Worm (Caenorhabditis elegans): ENCODE results near the gene tsp-12.
A peak's percentile ranks its signal among the peaks of the same experiment; 100 is the strongest.

tsp-12 gene

DNA sequence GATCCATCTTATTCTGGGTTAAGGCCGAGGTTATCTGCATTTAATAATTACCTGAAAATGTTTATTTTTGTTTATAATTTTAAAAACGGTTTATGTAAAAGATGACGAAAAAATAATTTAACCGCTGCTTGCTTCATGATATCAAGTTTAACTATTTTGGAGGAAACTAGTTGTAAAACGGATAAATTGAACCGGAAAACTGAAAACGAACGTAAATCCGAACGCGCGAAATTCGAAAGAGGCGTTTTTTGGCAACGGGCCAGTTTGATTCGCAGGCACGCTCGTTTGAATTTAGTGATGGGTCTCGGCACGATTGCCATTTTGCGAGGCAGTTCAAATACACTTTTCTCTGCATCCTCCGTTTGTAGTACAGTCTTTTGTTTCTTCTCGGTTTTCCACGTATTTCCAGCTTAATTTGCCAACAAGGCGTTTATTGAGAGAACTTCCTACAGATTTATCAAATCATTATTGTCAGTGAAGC lies 21.5 kb downstream of the tsp-12 start, which contains the start of the genes gtbp-1 and K08F4.3:
Gene gtbp-1 (minus strand): TSS at position 51 of the 481 bp plus-strand sequence.
Gene K08F4.3 (plus strand): TSS at position 352 of the 481 bp plus-strand sequence.
- TF ChIP-seq aha-1 (tag) (peak; percentile 98), ZK546.5 (tag; optimal IDR thresholded peaks at IDR 0.05) (peak in 1 of 2 experiments; percentile 85), mxl-3 (GFP tag; optimal IDR thresholded peaks at IDR 0.05) (peak; percentile 13), unc-62 (GFP tag; optimal IDR thresholded peaks at IDR 0.05 in 1 of 2) (no peak), unc-62 (tag; optimal IDR thresholded peaks at IDR 0.05) (no peak), sdz-12 (GFP tag; optimal IDR thresholded peaks at IDR 0.05) (no peak), nhr-111 (GFP tag; optimal IDR thresholded peaks at IDR 0.05) (no peak), daf-19 (GFP tag; conservative IDR thresholded peaks at IDR 0.05) (no peak), lin-39 (tag; optimal IDR thresholded peaks at IDR 0.05) (no peak), mes-2 (tag; optimal IDR thresholded peaks at IDR 0.05; ENCODE audit: poor library complexity, severe bottlenecking) (no peak), zfp-3 (GFP tag; conservative IDR thresholded peaks at IDR 0.05) (no peak), lin-13 (GFP tag; optimal IDR thresholded peaks at IDR 0.05) (peak; percentile 55), nhr-77 (tag; optimal IDR thresholded peaks at IDR 0.05) (peak; percentile 66), Y48G9A.11 (GFP tag; IDR thresholded peaks at IDR 0.05) (no peak), nhr-102 (tag; optimal IDR thresholded peaks at IDR 0.05) (no peak), nhr-6 (tag; optimal IDR thresholded peaks at IDR 0.05) (peak; percentile 69), unc-130 (GFP tag; optimal IDR thresholded peaks at IDR 0.05) (peak; percentile 32), rbr-2 (tag; optimal IDR thresholded peaks at IDR 0.05) (peak; percentile 57), pha-4 (GFP tag; IDR thresholded peaks at IDR 0.05) (no peak), pha-4 (tag; optimal IDR thresholded peaks at IDR 0.05) (peak; percentile 59), nhr-28 (tag; optimal IDR thresholded peaks at IDR 0.05) (no peak), zfp-2 (tag; optimal IDR thresholded peaks at IDR 0.05) (peak; percentile 72), dpl-1 (GFP tag; optimal IDR thresholded peaks at IDR 0.05) (peak; percentile 90), ceh-20 (GFP tag; IDR thresholded peaks at IDR 0.05) (0 out of 2 replicates have a peak, but pooled peaks have one; percentile 22), ama-1 (optimal IDR thresholded peaks at IDR 0.05) (peak; percentile 16), nhr-11 (tag; optimal IDR thresholded peaks at IDR 0.05) (peak; percentile 60), ceh-62 (tag; optimal IDR thresholded peaks at IDR 0.05) (no peak), mdl-1 (tag; optimal IDR thresholded peaks at IDR 0.05) (peak in 1 of 2 experiments; percentile 8), F10B5.3 (tag; optimal IDR thresholded peaks at IDR 0.05) (no peak), nhr-42 (GFP tag; IDR thresholded peaks at IDR 0.05) (no peak), nhr-237 (tag; optimal IDR thresholded peaks at IDR 0.05) (no peak)

DNA sequence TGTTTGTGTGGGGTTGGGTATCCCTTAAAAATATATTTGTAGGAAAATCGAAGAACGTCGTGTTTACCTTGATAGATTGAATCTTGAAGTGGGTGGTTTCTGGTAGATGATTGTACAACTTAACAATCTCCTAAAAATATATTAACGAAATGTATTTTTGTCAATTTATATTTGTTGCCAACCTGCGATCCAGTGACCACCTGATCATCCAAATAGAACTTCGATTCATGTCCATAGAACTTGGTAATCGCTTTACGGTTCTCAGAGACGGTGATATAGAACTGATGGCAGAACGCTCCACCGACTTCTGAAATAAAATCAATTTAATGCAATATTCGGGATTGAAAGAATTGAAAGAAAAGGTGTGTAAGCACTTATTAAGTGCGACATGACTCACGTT lies 22.0 kb downstream of the tsp-12 start:
- no peak for TF ChIP-seq lin-1 (GFP tag; IDR thresholded peaks at IDR 0.05)
- TF ChIP-seq Y48G9A.11 (GFP tag; IDR thresholded peaks at IDR 0.05): no peak
- peak; percentile 60 for TF ChIP-seq aha-1 (tag)
- no peak for TF ChIP-seq ZK546.5 (tag; optimal IDR thresholded peaks at IDR 0.05)
- no peak for TF ChIP-seq dpl-1 (GFP tag; optimal IDR thresholded peaks at IDR 0.05)
- no peak for TF ChIP-seq fkh-10 (GFP tag; optimal IDR thresholded peaks at IDR 0.05)
- no peak for TF ChIP-seq unc-39 (tag; optimal IDR thresholded peaks at IDR 0.05)
- TF ChIP-seq nhr-76 (tag; optimal IDR thresholded peaks at IDR 0.05): no peak

DNA sequence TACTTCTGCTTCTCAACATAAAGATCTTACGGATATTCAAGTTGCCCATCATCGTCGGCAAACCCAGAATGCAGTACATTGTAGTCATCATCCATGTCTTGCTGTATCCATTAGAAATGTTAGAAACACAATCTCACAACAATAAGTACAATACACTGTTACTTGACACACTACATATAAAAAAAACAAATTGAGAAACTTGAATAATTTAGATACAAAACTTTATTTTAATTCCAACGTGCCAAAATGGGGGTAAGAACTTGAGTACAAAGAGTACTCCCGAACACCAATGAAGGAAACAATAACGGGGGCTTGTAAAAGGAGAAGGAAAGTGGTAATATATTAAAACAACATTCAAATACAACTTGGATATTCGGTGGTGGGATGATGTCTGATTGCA lies 23.9 kb downstream of the tsp-12 start, which contains the start of gene ctf-18:
Gene ctf-18 (minus strand): TSS at position 101 of the 400 bp plus-strand sequence.
- TF ChIP-seq aha-1 (tag) (peak; percentile 43), ama-1 (optimal IDR thresholded peaks at IDR 0.05) (peak; percentile 60), set-16 (GFP tag; IDR thresholded peaks at IDR 0.05) (no peak)

DNA sequence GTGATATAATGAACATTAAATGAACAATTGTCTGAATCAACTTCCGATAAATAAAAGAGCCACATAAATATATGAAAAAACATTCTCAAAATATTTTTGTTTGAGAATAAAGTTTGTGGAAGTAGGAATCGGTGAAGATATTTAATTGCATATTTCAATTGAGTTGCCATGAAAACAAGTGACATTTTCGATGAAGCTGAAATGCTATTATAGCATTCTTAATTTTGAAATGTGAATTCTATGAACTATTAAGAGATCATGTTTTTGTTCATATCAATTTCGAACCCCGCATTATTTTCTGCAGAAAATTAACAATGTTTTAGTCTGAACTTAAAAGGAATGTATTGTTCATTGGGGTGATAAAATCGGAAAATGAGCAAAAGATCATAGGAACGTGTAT lies 28.2 kb downstream of the tsp-12 start, which contains the start of gene irld-21:
Gene irld-21 (minus strand): TSS at position 101 of the 400 bp plus-strand sequence.
- TF ChIP-seq lim-7 (GFP tag; IDR thresholded peaks at IDR 0.05) (no peak), nhr-77 (tag; optimal IDR thresholded peaks at IDR 0.05) (no peak), mxl-3 (GFP tag; optimal IDR thresholded peaks at IDR 0.05) (no peak), F44E2.7 (GFP tag; IDR thresholded peaks at IDR 0.05) (no peak), ceh-44 (GFP tag; IDR thresholded peaks at IDR 0.05) (no peak), pqm-1 (tag; optimal IDR thresholded peaks at IDR 0.05) (no peak), nhr-25 (tag; optimal IDR thresholded peaks at IDR 0.05; ENCODE audit: borderline replicate concordance, insufficient read depth) (no peak), dmd-9 (GFP tag; IDR thresholded peaks at IDR 0.05) (no peak), dpl-1 (GFP tag; optimal IDR thresholded peaks at IDR 0.05) (no peak), lin-29 (GFP tag; IDR thresholded peaks at IDR 0.05) (no peak), ZK546.5 (tag; optimal IDR thresholded peaks at IDR 0.05) (no peak), ces-1 (GFP tag; optimal IDR thresholded peaks at IDR 0.05) (no peak), fkh-10 (GFP tag; optimal IDR thresholded peaks at IDR 0.05) (no peak), nhr-76 (tag; optimal IDR thresholded peaks at IDR 0.05) (no peak), F49E8.2 (tag; optimal IDR thresholded peaks at IDR 0.05; ENCODE audit: borderline replicate concordance) (no peak), mxl-2 (GFP tag; conservative IDR thresholded peaks at IDR 0.05) (no peak), ceh-20 (GFP tag; IDR thresholded peaks at IDR 0.05) (no peak)
